Worm (Caenorhabditis elegans): ENCODE measurements around the gene fbxa-138.
A peak's percentile ranks its signal among the peaks of the same experiment; 100 is the strongest.
"Not testable (repeated sequence)": the region's sequence is repeated elsewhere in the genome, so short reads cannot be mapped to it uniquely, and the experiment has no call there.

The fbxa-138 gene

DNA sequence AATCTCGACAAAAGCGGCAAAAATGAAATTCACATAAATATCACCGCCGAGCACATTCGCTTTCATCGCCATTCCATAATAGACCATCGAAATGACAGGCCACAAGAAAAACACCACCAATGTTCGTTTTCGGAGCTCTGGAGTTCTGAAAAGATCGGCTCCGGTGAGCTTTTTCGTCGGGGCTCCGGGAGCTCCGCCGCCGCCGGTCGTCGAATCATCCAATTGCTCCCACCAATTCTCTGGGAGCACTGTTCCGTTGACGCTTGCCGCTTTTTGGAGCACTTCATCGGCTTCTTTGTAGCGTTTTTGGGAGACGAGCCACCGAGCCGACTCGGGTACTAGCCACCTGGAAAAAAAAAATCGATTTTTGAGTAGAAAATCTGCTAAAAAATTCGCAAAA lies 37.4 kb upstream of the fbxa-138 start:
- TF ChIP-seq C34B4.2 (tag; optimal IDR thresholded peaks at IDR 0.05) (no peak), ces-1 (GFP tag; optimal IDR thresholded peaks at IDR 0.05) (no peak), ceh-8 (GFP tag; optimal IDR thresholded peaks at IDR 0.05) (no peak), nhr-20 (tag; optimal IDR thresholded peaks at IDR 0.05) (no peak), aly-2 (tag; optimal IDR thresholded peaks at IDR 0.05) (no peak), jun-1 (tag; optimal IDR thresholded peaks at IDR 0.05) (no peak), fos-1 (tag; optimal IDR thresholded peaks at IDR 0.05) (no peak), unc-30 (tag; optimal IDR thresholded peaks at IDR 0.05) (no peak), nhr-11 (tag; optimal IDR thresholded peaks at IDR 0.05) (no peak), dpl-1 (GFP tag; optimal IDR thresholded peaks at IDR 0.05) (no peak), nhr-19 (GFP tag; conservative IDR thresholded peaks at IDR 0.05) (no peak), isw-1 (GFP tag; IDR thresholded peaks at IDR 0.05) (no peak), ztf-4 (tag; optimal IDR thresholded peaks at IDR 0.05) (no peak), elt-2 (tag; optimal IDR thresholded peaks at IDR 0.05) (no peak), C16A3.4 (tag; optimal IDR thresholded peaks at IDR 0.05) (no peak), mef-2 (tag; optimal IDR thresholded peaks at IDR 0.05) (no peak), xbp-1 (tag; optimal IDR thresholded peaks at IDR 0.05) (no peak), nhr-84 (tag; optimal IDR thresholded peaks at IDR 0.05) (no peak)

DNA sequence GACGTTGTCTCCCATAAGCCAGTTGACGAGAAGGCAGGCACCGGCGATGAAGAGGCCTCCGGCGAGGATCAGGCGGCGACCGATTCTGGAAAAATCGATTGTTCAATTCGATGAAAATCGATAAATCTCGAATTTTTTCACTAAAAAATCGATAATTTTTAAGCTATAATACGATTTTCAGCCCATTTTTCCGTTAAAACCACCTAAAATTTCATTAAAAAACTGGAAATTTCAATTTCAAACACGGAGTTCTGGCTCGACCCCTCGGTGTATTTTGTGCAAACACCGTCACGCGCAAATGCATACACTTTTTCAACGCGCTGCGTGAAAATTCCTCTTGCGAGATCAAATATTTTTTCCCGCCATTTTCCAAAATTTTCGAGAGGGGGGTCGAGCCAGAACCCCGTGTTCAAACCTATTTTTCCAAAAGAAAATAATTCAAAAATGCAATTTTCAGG lies 36.3 kb upstream of the fbxa-138 start:
- peak in 1 of 2 experiments; percentile 12 for TF ChIP-seq efl-1 (optimal IDR thresholded peaks at IDR 0.05)
- TF ChIP-seq efl-1 (GFP tag; optimal IDR thresholded peaks at IDR 0.05 in 1 of 2) = not testable (repeated sequence)

DNA sequence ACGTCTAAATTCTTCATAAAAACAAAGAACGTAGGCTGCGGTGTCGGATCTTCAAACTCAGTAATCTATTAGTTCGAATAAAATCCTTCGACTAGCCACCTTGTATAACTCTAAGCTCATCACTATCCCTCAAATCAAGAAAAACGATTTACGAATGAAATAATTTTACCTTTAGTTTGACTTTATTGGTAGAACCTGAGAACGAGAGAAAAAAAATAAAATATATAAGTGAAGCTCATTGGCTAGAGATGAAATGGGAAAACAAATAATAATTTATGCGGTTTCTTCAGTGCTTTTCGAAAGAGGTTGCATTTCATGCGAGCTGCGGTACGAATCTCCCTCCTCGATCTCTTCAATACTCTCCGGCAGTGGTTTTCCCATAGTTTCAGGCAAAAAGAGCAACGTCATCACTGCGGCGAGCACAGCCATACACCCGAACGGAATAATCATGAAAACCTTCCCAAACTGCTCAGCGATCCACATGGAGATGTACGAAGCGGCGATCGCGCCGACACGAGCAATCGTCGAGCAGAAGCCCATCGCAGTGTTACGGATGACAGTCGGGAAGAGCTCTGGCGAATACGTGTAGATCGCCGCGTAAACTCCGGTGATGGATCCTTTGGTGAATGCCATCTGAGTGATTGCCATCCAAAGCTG lies 35.8 kb upstream of the fbxa-138 start:
- TF ChIP-seq rnt-1 (tag; optimal IDR thresholded peaks at IDR 0.05) = peak; percentile 35
- TF ChIP-seq C16A3.4 (tag; optimal IDR thresholded peaks at IDR 0.05) = peak; percentile 39
- peak in 1 of 3 experiments; percentile 2 for TF ChIP-seq dpl-1 (GFP tag; optimal IDR thresholded peaks at IDR 0.05)
- no peak for TF ChIP-seq egl-27 (tag; optimal IDR thresholded peaks at IDR 0.05)
- no peak for TF ChIP-seq lin-15B (tag; optimal IDR thresholded peaks at IDR 0.05)
- TF ChIP-seq hpl-2 (GFP tag; optimal IDR thresholded peaks at IDR 0.05) = peak; percentile 41
- TF ChIP-seq snu-23 (GFP tag; optimal IDR thresholded peaks at IDR 0.05) = peak; percentile 66
- TF ChIP-seq elt-3 (tag; optimal IDR thresholded peaks at IDR 0.05) = peak in 2 of 6 experiments; percentile 6 to 15
- TF ChIP-seq irx-1 (tag; optimal IDR thresholded peaks at IDR 0.05) = no peak
- TF ChIP-seq snpc-4 (tag; optimal IDR thresholded peaks at IDR 0.05) = no peak
- TF ChIP-seq nhr-20 (tag; optimal IDR thresholded peaks at IDR 0.05) = peak; percentile 50
- peak; percentile 84 for TF ChIP-seq ama-1 (optimal IDR thresholded peaks at IDR 0.05)
- TF ChIP-seq lin-13 (GFP tag; optimal IDR thresholded peaks at IDR 0.05) = peak; percentile 31
- peak; percentile 23 for TF ChIP-seq dsc-1 (tag; optimal IDR thresholded peaks at IDR 0.05)
- peak; percentile 25 for TF ChIP-seq nhr-77 (tag; optimal IDR thresholded peaks at IDR 0.05)
- no peak for TF ChIP-seq nhr-28 (tag; optimal IDR thresholded peaks at IDR 0.05)
- peak; percentile 25 for TF ChIP-seq tbx-2 (tag; optimal IDR thresholded peaks at IDR 0.05)
- TF ChIP-seq nhr-19 (GFP tag; conservative IDR thresholded peaks at IDR 0.05) = peak; percentile 63
- TF ChIP-seq mab-9 (GFP tag; IDR thresholded peaks at IDR 0.05) = peak; percentile 70
- no peak for TF ChIP-seq ztf-11 (tag; optimal IDR thresholded peaks at IDR 0.05)
- TF ChIP-seq nhr-84 (tag; optimal IDR thresholded peaks at IDR 0.05) = no peak
- peak; percentile 53 to 68 for TF ChIP-seq lsy-2 (tag; optimal IDR thresholded peaks at IDR 0.05)
- TF ChIP-seq egl-13 (tag; optimal IDR thresholded peaks at IDR 0.05) = no peak
- peak; percentile 64 for TF ChIP-seq swsn-7 (tag; optimal IDR thresholded peaks at IDR 0.05)
- no peak for TF ChIP-seq sup-37 (GFP tag; optimal IDR thresholded peaks at IDR 0.05)
- peak; percentile 62 for TF ChIP-seq elt-2 (tag; optimal IDR thresholded peaks at IDR 0.05)
- peak; percentile 36 for TF ChIP-seq lin-14 (GFP tag; optimal IDR thresholded peaks at IDR 0.05)
- no peak for TF ChIP-seq fkh-4 (tag; optimal IDR thresholded peaks at IDR 0.05; ENCODE audit: borderline replicate concordance)
- TF ChIP-seq pqm-1 (tag; optimal IDR thresholded peaks at IDR 0.05) = no peak
- TF ChIP-seq C04F5.9 (tag; optimal IDR thresholded peaks at IDR 0.05) = peak; percentile 28
- TF ChIP-seq ceh-82 (tag; optimal IDR thresholded peaks at IDR 0.05) = peak in 1 of 3 experiments; percentile 11
- TF ChIP-seq fos-1 (tag; optimal IDR thresholded peaks at IDR 0.05) = peak; percentile 35
- peak; percentile 91 for TF ChIP-seq aly-2 (tag; optimal IDR thresholded peaks at IDR 0.05)
- TF ChIP-seq grh-1 (GFP tag; IDR thresholded peaks at IDR 0.05) = peak; percentile 48; the same call in 1 of the 2 replicates
- no peak for TF ChIP-seq pag-3 (tag; optimal IDR thresholded peaks at IDR 0.05; ENCODE audit: borderline replicate concordance, insufficient read depth)
- no peak for TF ChIP-seq isw-1 (GFP tag; IDR thresholded peaks at IDR 0.05)
- TF ChIP-seq unc-130 (tag; optimal IDR thresholded peaks at IDR 0.05) = no peak
